Worm (Caenorhabditis elegans): ENCODE results near the gene tmem-131.

DNA sequence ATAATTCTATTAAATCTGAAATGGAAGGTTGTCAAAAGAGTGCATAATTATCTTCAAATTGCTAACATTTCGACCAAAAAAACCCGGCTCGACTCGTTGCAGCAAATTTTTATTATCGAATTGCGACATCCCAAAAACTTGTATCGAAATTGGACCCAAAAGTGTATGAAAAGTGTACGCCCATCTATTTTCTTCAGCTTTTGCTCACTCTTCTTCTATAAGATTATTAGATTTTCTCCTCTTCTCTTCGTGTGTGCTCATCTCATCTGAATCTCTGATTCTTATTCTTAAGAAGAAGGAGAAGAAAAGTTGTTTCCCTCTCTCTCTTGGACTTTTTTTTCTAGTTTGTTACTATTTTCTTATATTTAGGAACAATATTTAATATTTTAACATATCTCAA is 30.7 kb downstream of the tmem-131 start:
- TF ChIP-seq ama-1 (optimal IDR thresholded peaks at IDR 0.05) (no peak), F13C5.2 (tag; optimal IDR thresholded peaks at IDR 0.05) (no peak), flt-1 (GFP tag; IDR thresholded peaks at IDR 0.05) (no peak), hnd-1 (tag; optimal IDR thresholded peaks at IDR 0.05) (no peak), hmg-4 (GFP tag; optimal IDR thresholded peaks at IDR 0.05) (no peak), ets-7 (tag; optimal IDR thresholded peaks at IDR 0.05) (no peak), sea-1 (GFP tag; conservative IDR thresholded peaks at IDR 0.05) (no peak), tra-4 (tag; optimal IDR thresholded peaks at IDR 0.05) (no peak), aly-1 (tag; optimal IDR thresholded peaks at IDR 0.05) (no peak), hmbx-1 (tag; optimal IDR thresholded peaks at IDR 0.05) (no peak), tbx-11 (GFP tag; IDR thresholded peaks at IDR 0.05) (no peak), ceh-13 (GFP tag; optimal IDR thresholded peaks at IDR 0.05) (no peak)
